Worm (Caenorhabditis elegans) whole organism, L1 larva: ENCODE measurements around the gene srd-43.

Experiments used
- C04F5.9 ChIP-seq: sonication (generic microtip); optimal IDR thresholded peaks from 2 replicates; lab custom pipeline; 2016; ENCODE audit warnings: missing genetic modification characterization, missing compliant biosample characterization
- C16A3.4 ChIP-seq: fragments of 150-350 bp; optimal IDR thresholded peaks from 2 replicates; lab custom pipeline; 2014; ENCODE audit warnings: missing biosample characterization, missing genetic modification characterization
- aha-1 ChIP-seq: fragments of 150-350 bp; optimal IDR thresholded peaks from 2 replicates; lab custom pipeline; 2014; ENCODE audit warnings: missing biosample characterization, missing genetic modification characterization
- alr-1 ChIP-seq: fragments of 200-800 bp; sonication (Bioruptor generic); optimal IDR thresholded peaks from 2 replicates; lab custom pipeline; 2018; ENCODE audit warnings: borderline replicate concordance, mild to moderate bottlenecking, missing genetic modification characterization, missing compliant biosample characterization
- aly-2 ChIP-seq: fragments of 150-350 bp; optimal IDR thresholded peaks from 2 replicates; lab custom pipeline; 2014; ENCODE audit warnings: missing biosample characterization, missing genetic modification characterization
- blmp-1 ChIP-seq: fragments of 150-350 bp; optimal IDR thresholded peaks from 2 replicates; lab custom pipeline; 2014; ENCODE audit warnings: missing biosample characterization, missing genetic modification characterization
- ceh-8 ChIP-seq: fragments of 200-800 bp; sonication (Bioruptor generic); optimal IDR thresholded peaks from 2 replicates; lab custom pipeline; 2018; ENCODE audit warnings: mild to moderate bottlenecking, missing genetic modification characterization, moderate library complexity, missing compliant biosample characterization
- ceh-82 ChIP-seq, 3 experiments: fragments of 150-350 bp in 1 of 3; sonication (generic microtip) in 2 of 3; optimal IDR thresholded peaks; 2 replicates each; lab custom pipeline; 2014 to 2017; ENCODE audit warnings: missing biosample characterization in 3 of 3, missing genetic modification characterization in 3 of 3
- ceh-88 ChIP-seq: fragments of 200-800 bp; sonication (Bioruptor generic); IDR thresholded peaks from 2 replicates; pipeline ENCODE4 v1.3.6; 2022; ENCODE audit warnings: missing genetic modification characterization, missing compliant biosample characterization
- dsc-1 ChIP-seq: sonication (generic microtip); optimal IDR thresholded peaks from 2 replicates; lab custom pipeline; 2016; ENCODE audit warnings: mild to moderate bottlenecking, missing genetic modification characterization, missing compliant biosample characterization
- elt-2 ChIP-seq: sonication (generic microtip); optimal IDR thresholded peaks from 2 replicates; lab custom pipeline; 2016; ENCODE audit warnings: missing genetic modification characterization, mild to moderate bottlenecking, inconsistent platforms, missing compliant biosample characterization, missing genetic modification reagents
- elt-3 ChIP-seq, 6 experiments: fragments of 150-350 bp in 1 of 6; sonication (generic microtip); optimal IDR thresholded peaks; 2 replicates each; lab custom pipeline; 2017 to 2018; ENCODE audit warnings: missing biosample characterization in 6 of 6, missing genetic modification characterization in 6 of 6, inconsistent platforms in 1 of 6
- ets-5 ChIP-seq: fragments of 200-800 bp; sonication (Bioruptor generic); IDR thresholded peaks from 2 replicates; pipeline ENCODE4 v1.3.6; 2022; ENCODE audit warnings: missing genetic modification characterization, missing compliant biosample characterization
- fos-1 ChIP-seq: fragments of 150-350 bp; optimal IDR thresholded peaks from 2 replicates; lab custom pipeline; 2014; ENCODE audit warnings: missing biosample characterization, missing genetic modification characterization
- grh-1 ChIP-seq: fragments of 200-800 bp; sonication (Bioruptor generic); IDR thresholded peaks from 2 replicates; pipeline ENCODE4 v1.3.6; 2022; ENCODE audit warnings: missing genetic modification reagents, missing genetic modification characterization, missing compliant biosample characterization
- hlh-17 ChIP-seq: fragments of 200-800 bp; sonication (Bioruptor generic); optimal IDR thresholded peaks from 2 replicates; lab custom pipeline; 2018; ENCODE audit warnings: missing genetic modification characterization, mild to moderate bottlenecking, missing compliant biosample characterization, moderate library complexity, borderline replicate concordance
- jun-1 ChIP-seq: fragments of 150-350 bp; optimal IDR thresholded peaks from 2 replicates; lab custom pipeline; 2014; ENCODE audit warnings: missing biosample characterization, missing genetic modification reagents, missing genetic modification characterization
- lin-14 ChIP-seq: fragments of 200-800 bp; sonication (Bioruptor generic); optimal IDR thresholded peaks from 2 replicates; lab custom pipeline; 2018; ENCODE audit warnings: mild to moderate bottlenecking, missing genetic modification characterization, moderate library complexity, missing compliant biosample characterization
- lin-35 ChIP-seq, 2 experiments: fragments of 150-350 bp; optimal IDR thresholded peaks; 2 replicates each; lab custom pipeline; 2014; ENCODE audit warnings: missing biosample characterization in 2 of 2, missing genetic modification characterization in 2 of 2, missing genetic modification reagents in 2 of 2
- lsy-2 ChIP-seq, 2 experiments: fragments of 150-350 bp; optimal IDR thresholded peaks; 2 replicates each; lab custom pipeline; 2014; ENCODE audit warnings: missing biosample characterization in 2 of 2, missing genetic modification characterization in 2 of 2
- mab-9 ChIP-seq: fragments of 200-800 bp; sonication (Bioruptor generic); IDR thresholded peaks from 2 replicates; pipeline ENCODE4 v1.3.6; 2022; ENCODE audit warnings: missing genetic modification reagents, missing genetic modification characterization, missing compliant biosample characterization
- mdl-1 ChIP-seq, 2 experiments: fragments of 150-350 bp; optimal IDR thresholded peaks; 2 replicates each; lab custom pipeline; 2014 to 2017; ENCODE audit warnings: missing biosample characterization in 2 of 2, missing genetic modification characterization in 2 of 2, inconsistent platforms in 1 of 2
- mef-2 ChIP-seq: fragments of 150-350 bp; optimal IDR thresholded peaks from 2 replicates; lab custom pipeline; 2014; ENCODE audit warnings: missing biosample characterization, missing genetic modification characterization
- nhr-12 ChIP-seq: sonication (generic microtip); optimal IDR thresholded peaks from 2 replicates; lab custom pipeline; 2017; ENCODE audit warnings: missing biosample characterization, missing genetic modification characterization
- nhr-19 ChIP-seq: fragments of 200-800 bp; sonication (Bioruptor generic); conservative IDR thresholded peaks from 2 replicates; pipeline ENCODE4 v1.3.6; 2022; ENCODE audit warnings: missing genetic modification characterization, missing compliant biosample characterization
- nhr-20 ChIP-seq: sonication (generic microtip); optimal IDR thresholded peaks from 2 replicates; lab custom pipeline; 2016; ENCODE audit warnings: mild to moderate bottlenecking, missing genetic modification characterization, missing compliant biosample characterization
- nhr-237 ChIP-seq: fragments of 150-350 bp; optimal IDR thresholded peaks from 2 replicates; lab custom pipeline; 2014; ENCODE audit warnings: missing biosample characterization, missing genetic modification characterization
- nhr-47 ChIP-seq: sonication (generic microtip); optimal IDR thresholded peaks from 2 replicates; lab custom pipeline; 2016; ENCODE audit warnings: mild to moderate bottlenecking, missing genetic modification characterization, moderate library complexity, missing compliant biosample characterization
- nhr-71 ChIP-seq: sonication (generic microtip); optimal IDR thresholded peaks from 2 replicates; lab custom pipeline; 2016; ENCODE audit warnings: mild to moderate bottlenecking, missing genetic modification characterization, moderate library complexity, missing compliant biosample characterization
- nhr-76 ChIP-seq: sonication (generic microtip); optimal IDR thresholded peaks from 2 replicates; lab custom pipeline; 2017; ENCODE audit warnings: missing biosample characterization, missing genetic modification characterization
- nhr-77 ChIP-seq: fragments of 150-350 bp; optimal IDR thresholded peaks from 2 replicates; lab custom pipeline; 2014; ENCODE audit warnings: missing biosample characterization, missing genetic modification characterization
- nhr-85 ChIP-seq: sonication (generic microtip); peaks from one replicate; lab custom pipeline; 2016; ENCODE audit warnings: missing genetic modification characterization, inconsistent platforms, missing compliant biosample characterization
- nhr-90 ChIP-seq: sonication (generic microtip); optimal IDR thresholded peaks from 2 replicates; lab custom pipeline; 2016; ENCODE audit warnings: mild to moderate bottlenecking, missing genetic modification characterization, missing compliant biosample characterization; ENCODE audit not compliant: poor library complexity
- pag-3 ChIP-seq: sonication (generic microtip); optimal IDR thresholded peaks from 2 replicates; lab custom pipeline; 2017; ENCODE audit warnings: missing genetic modification characterization, mild to moderate bottlenecking, missing compliant biosample characterization, antibody characterized with exemption, borderline replicate concordance; ENCODE audit not compliant: insufficient read depth
- rnt-1 ChIP-seq: sonication (generic microtip); optimal IDR thresholded peaks from 2 replicates; lab custom pipeline; 2016; ENCODE audit warnings: mild to moderate bottlenecking, missing genetic modification characterization, moderate library complexity, missing compliant biosample characterization
- skn-1 ChIP-seq: fragments of 150-350 bp; optimal IDR thresholded peaks from 2 replicates; lab custom pipeline; 2014; ENCODE audit warnings: missing biosample characterization, missing genetic modification characterization
- snu-23 ChIP-seq: sonication (generic microtip); optimal IDR thresholded peaks from 2 replicates; lab custom pipeline; 2016; ENCODE audit warnings: missing genetic modification characterization, missing compliant biosample characterization
- sptf-1 ChIP-seq: fragments of 150-350 bp; optimal IDR thresholded peaks from 2 replicates; lab custom pipeline; 2014; ENCODE audit warnings: missing biosample characterization, missing genetic modification characterization
- tbx-2 ChIP-seq: sonication (generic microtip); optimal IDR thresholded peaks from 2 replicates; lab custom pipeline; 2016; ENCODE audit warnings: missing genetic modification characterization, missing compliant biosample characterization
- unc-130 ChIP-seq: fragments of 150-350 bp; optimal IDR thresholded peaks from 2 replicates; lab custom pipeline; 2017; ENCODE audit warnings: missing biosample characterization, missing genetic modification characterization, inconsistent platforms
- unc-62 ChIP-seq: fragments of 150-350 bp; optimal IDR thresholded peaks from 2 replicates; lab custom pipeline; 2014; ENCODE audit warnings: missing biosample characterization, missing genetic modification reagents, missing genetic modification characterization
- vab-15 ChIP-seq: sonication (generic microtip); optimal IDR thresholded peaks from 2 replicates; lab custom pipeline; 2017; ENCODE audit warnings: missing genotype, mild to moderate bottlenecking, missing genetic modification characterization, missing compliant biosample characterization
- xbp-1 ChIP-seq: sonication (generic microtip); optimal IDR thresholded peaks from 2 replicates; lab custom pipeline; 2016; ENCODE audit warnings: missing genetic modification characterization, missing compliant biosample characterization
- zag-1 ChIP-seq: fragments of 150-350 bp; optimal IDR thresholded peaks from 2 replicates; lab custom pipeline; 2014; ENCODE audit warnings: missing biosample characterization, missing genetic modification characterization
- ztf-4 ChIP-seq: fragments of 150-350 bp; optimal IDR thresholded peaks from 2 replicates; lab custom pipeline; 2014; ENCODE audit warnings: missing biosample characterization, missing genetic modification characterization

The srd-43 gene

ce11 chrX:13353530-13353929 lies 47.9 kb upstream of the srd-43 start (continued):
- TF ChIP-seq elt-3 (tag; optimal IDR thresholded peaks at IDR 0.05; lab: Kevin White, UChicago): peak in 5 of 6 experiments; percentile 33 to 92 (median 83)
- peak in 1 of 2 experiments; percentile 88 for TF ChIP-seq mdl-1 (tag; optimal IDR thresholded peaks at IDR 0.05; lab: Kevin White, UChicago)
- no peak for TF ChIP-seq C04F5.9 (tag; lab: Kevin White, UChicago)
- TF ChIP-seq aha-1: no peak
- TF ChIP-seq, all 84 proteins: peak for 37

- TF ChIP-seq nhr-77 (tag; lab: Kevin White, UChicago) (no peak), lin-14 (GFP tag; lab: Kevin White, UChicago) (peak; percentile 24), ceh-88 (GFP tag; lab: Robert Waterston, UW) (no peak), nhr-12 (tag; lab: Kevin White, UChicago) (no peak), snu-23 (GFP tag; lab: Kevin White, UChicago) (peak; percentile 27), nhr-90 (tag; lab: Kevin White, UChicago) (peak; percentile 16), mdl-1 (tag; optimal IDR thresholded peaks at IDR 0.05; lab: Kevin White, UChicago) (peak in 1 of 2 experiments; percentile 24), elt-2 (tag; lab: Kevin White, UChicago) (no peak), blmp-1 (tag; lab: Kevin White, UChicago) (peak; percentile 0), unc-130 (tag; lab: Kevin White, UChicago) (no peak), sptf-1 (tag; lab: Kevin White, UChicago) (no peak), ets-5 (GFP tag; lab: Robert Waterston, UW) (no peak), vab-15 (tag; lab: Kevin White, UChicago) (no peak), ztf-4 (tag; lab: Kevin White, UChicago) (no peak), lin-35 (GFP tag; optimal IDR thresholded peaks at IDR 0.05; lab: Kevin White, UChicago) (peak in 1 of 2 experiments; percentile 45), pag-3 (tag; lab: Kevin White, UChicago) (no peak), jun-1 (no peak), nhr-71 (tag; lab: Kevin White, UChicago) (peak; percentile 41), fos-1 (tag; lab: Kevin White, UChicago) (no peak), nhr-237 (tag; lab: Kevin White, UChicago) (no peak), unc-62 (GFP tag; lab: Kevin White, UChicago) (no peak), aly-2 (no peak), tbx-2 (tag; lab: Kevin White, UChicago) (peak; percentile 23), zag-1 (no peak), C16A3.4 (tag; lab: Kevin White, UChicago) (no peak), grh-1 (GFP tag; lab: Robert Waterston, UW) (no peak), ceh-82 (tag; optimal IDR thresholded peaks at IDR 0.05; lab: Kevin White, UChicago) (no peak), elt-3 (tag; optimal IDR thresholded peaks at IDR 0.05; lab: Kevin White, UChicago) (peak in 1 of 6 experiments; percentile 52), nhr-85 (tag; lab: Kevin White, UChicago) (peak; percentile 71), dsc-1 (no peak), nhr-20 (tag; lab: Kevin White, UChicago) (peak; percentile 70), nhr-19 (peak; percentile 82)
Measured at ce11 chrX:13352164-13352563, 46.5 kb upstream of the srd-43 start.

- TF ChIP-seq snu-23 (GFP tag; lab: Kevin White, UChicago): peak; percentile 74
- TF ChIP-seq sptf-1 (tag; lab: Kevin White, UChicago): no peak
- TF ChIP-seq hlh-17 (GFP tag; lab: Kevin White, UChicago): no peak
- no peak for TF ChIP-seq nhr-237 (tag; lab: Kevin White, UChicago)
- no peak for TF ChIP-seq mef-2 (tag; lab: Kevin White, UChicago)
- no peak for TF ChIP-seq aly-2
- TF ChIP-seq nhr-76 (tag; lab: Kevin White, UChicago): no peak
- TF ChIP-seq lsy-2 (tag; optimal IDR thresholded peaks at IDR 0.05; lab: Kevin White, UChicago): peak in 1 of 2 experiments; percentile 18
- no peak for TF ChIP-seq aha-1
- peak; percentile 67 for TF ChIP-seq nhr-20 (tag; lab: Kevin White, UChicago)
- TF ChIP-seq nhr-47 (tag; lab: Kevin White, UChicago): peak; percentile 46
- peak; percentile 54 for TF ChIP-seq lin-14 (GFP tag; lab: Kevin White, UChicago)
- TF ChIP-seq skn-1 (tag; lab: Kevin White, UChicago): peak; percentile 36
- no peak for TF ChIP-seq ceh-8 (GFP tag; lab: Kevin White, UChicago)
- TF ChIP-seq ets-5 (GFP tag; lab: Robert Waterston, UW): no peak
- TF ChIP-seq mab-9: no peak
- no peak for TF ChIP-seq jun-1
- TF ChIP-seq C04F5.9 (tag; lab: Kevin White, UChicago): no peak
- TF ChIP-seq rnt-1: peak; percentile 63
- TF ChIP-seq vab-15 (tag; lab: Kevin White, UChicago): no peak
- TF ChIP-seq alr-1 (tag; lab: Kevin White, UChicago): no peak
- TF ChIP-seq xbp-1 (tag; lab: Kevin White, UChicago): no peak
- TF ChIP-seq ceh-88 (GFP tag; lab: Robert Waterston, UW): no peak
Measured at ce11 chrX:13350804-13351747, 45.4 kb upstream of the srd-43 start, which contains the start of gene mxl-3. TSS of gene mxl-3 (minus strand) at chrX:13350804.
